Worm (Caenorhabditis elegans) whole organism, early embryonic: Measurements from ENCODE around the gene M02H5.8.

Experiments
- B0310.2 ChIP-seq: sonication (generic microtip); optimal IDR thresholded peaks from 2 replicates; lab custom pipeline; 2016; ENCODE audit warnings: mild to moderate bottlenecking, missing genetic modification characterization, missing compliant biosample characterization
- F13C5.2 ChIP-seq: sonication (generic microtip); optimal IDR thresholded peaks from 2 replicates; lab custom pipeline; 2017; ENCODE audit warnings: mild to moderate bottlenecking, missing genetic modification characterization, inconsistent platforms, missing compliant biosample characterization
- aly-1 ChIP-seq: sonication (generic microtip); optimal IDR thresholded peaks from 2 replicates; lab custom pipeline; 2016; ENCODE audit warnings: missing genetic modification characterization, missing compliant biosample characterization
- ama-1 ChIP-seq: fragments of 150-350 bp; optimal IDR thresholded peaks from 2 replicates; lab custom pipeline; 2014
- ceh-13 ChIP-seq: fragments of 200-800 bp; sonication (Bioruptor generic); optimal IDR thresholded peaks from 2 replicates; lab custom pipeline; 2018; ENCODE audit warnings: mild to moderate bottlenecking, missing genetic modification characterization, missing compliant biosample characterization
- ceh-36 ChIP-seq: sonication (generic microtip); optimal IDR thresholded peaks from 2 replicates; lab custom pipeline; 2016; ENCODE audit warnings: missing genetic modification characterization, inconsistent platforms, missing compliant biosample characterization
- ets-7 ChIP-seq: sonication (generic microtip); optimal IDR thresholded peaks from 2 replicates; lab custom pipeline; 2016; ENCODE audit warnings: missing genotype, missing genetic modification characterization, missing compliant biosample characterization
- flt-1 ChIP-seq: fragments of 200-800 bp; sonication (Bioruptor generic); IDR thresholded peaks from 2 replicates; pipeline ENCODE4 v1.3.6; 2022; ENCODE audit warnings: missing genetic modification characterization, missing compliant biosample characterization
- hmbx-1 ChIP-seq: sonication (generic microtip); optimal IDR thresholded peaks from 2 replicates; lab custom pipeline; 2016; ENCODE audit warnings: mild to moderate bottlenecking, missing genetic modification characterization, missing compliant biosample characterization
- hmg-4 ChIP-seq: fragments of 200-800 bp; sonication (Bioruptor generic); optimal IDR thresholded peaks from 2 replicates; lab custom pipeline; 2018; ENCODE audit warnings: mild to moderate bottlenecking, missing genetic modification characterization, missing compliant biosample characterization
- hnd-1 ChIP-seq: sonication (generic microtip); optimal IDR thresholded peaks from 2 replicates; lab custom pipeline; 2016; ENCODE audit warnings: missing genetic modification characterization, missing compliant biosample characterization
- pes-1 ChIP-seq: fragments of 200-800 bp; sonication (Bioruptor generic); IDR thresholded peaks from 2 replicates; pipeline ENCODE4 v1.3.6; 2022; ENCODE audit warnings: missing genetic modification reagents, missing genetic modification characterization, missing compliant biosample characterization
- scrt-1 ChIP-seq: fragments of 200-800 bp; sonication (Bioruptor generic); IDR thresholded peaks from 2 replicates; pipeline ENCODE4 v1.3.6; 2022; ENCODE audit warnings: missing genetic modification characterization, missing compliant biosample characterization
- sea-1 ChIP-seq: fragments of 200-800 bp; sonication (Bioruptor generic); conservative IDR thresholded peaks from 2 replicates; pipeline ENCODE4 v1.3.6; 2022; ENCODE audit warnings: missing genetic modification characterization, missing compliant biosample characterization
- tbx-11 ChIP-seq: fragments of 200-800 bp; sonication (Bioruptor generic); IDR thresholded peaks from 2 replicates; pipeline ENCODE4 v1.3.6; 2022; ENCODE audit warnings: missing genetic modification characterization, missing compliant biosample characterization
- tbx-37 ChIP-seq: fragments of 200-800 bp; sonication (Bioruptor generic); conservative IDR thresholded peaks from 2 replicates; pipeline ENCODE4 v1.3.6; 2022; ENCODE audit warnings: missing genetic modification reagents, missing genetic modification characterization, missing compliant biosample characterization
- tra-4 ChIP-seq: sonication (generic microtip); optimal IDR thresholded peaks from 2 replicates; lab custom pipeline; 2017; ENCODE audit warnings: missing genetic modification characterization, missing compliant biosample characterization

Gene M02H5.8

ce11 chrV:459464-459863 is 9.7 kb downstream of the M02H5.8 start, which contains the start of gene nhr-203:
TSS of gene nhr-203 (plus strand) at chrV:459795.
- TF ChIP-seq sea-1 (GFP tag; lab: Robert Waterston, UW) (no peak), hmbx-1 (tag; lab: Kevin White, UChicago) (no peak), B0310.2 (no peak), flt-1 (GFP tag; lab: Robert Waterston, UW) (no peak), pes-1 (GFP tag; lab: Robert Waterston, UW) (no peak), tra-4 (tag; lab: Kevin White, UChicago) (no peak), F13C5.2 (tag; lab: Kevin White, UChicago) (no peak), ets-7 (tag; lab: Kevin White, UChicago) (no peak)

ce11 chrV:462263-462662 is 12.5 kb downstream of the M02H5.8 start, which contains the start of gene nhr-202:
TSS of gene nhr-202 (plus strand) at chrV:462588.
- TF ChIP-seq B0310.2 = no peak
- no peak for TF ChIP-seq F13C5.2 (tag; lab: Kevin White, UChicago)
- no peak for TF ChIP-seq tra-4 (tag; lab: Kevin White, UChicago)
- no peak for TF ChIP-seq ets-7 (tag; lab: Kevin White, UChicago)
- TF ChIP-seq aly-1 (tag; lab: Kevin White, UChicago) = no peak
- TF ChIP-seq pes-1 (GFP tag; lab: Robert Waterston, UW) = no peak
- TF ChIP-seq hmbx-1 (tag; lab: Kevin White, UChicago) = no peak
- TF ChIP-seq ceh-13 (GFP tag; lab: Kevin White, UChicago) = no peak

DNA sequence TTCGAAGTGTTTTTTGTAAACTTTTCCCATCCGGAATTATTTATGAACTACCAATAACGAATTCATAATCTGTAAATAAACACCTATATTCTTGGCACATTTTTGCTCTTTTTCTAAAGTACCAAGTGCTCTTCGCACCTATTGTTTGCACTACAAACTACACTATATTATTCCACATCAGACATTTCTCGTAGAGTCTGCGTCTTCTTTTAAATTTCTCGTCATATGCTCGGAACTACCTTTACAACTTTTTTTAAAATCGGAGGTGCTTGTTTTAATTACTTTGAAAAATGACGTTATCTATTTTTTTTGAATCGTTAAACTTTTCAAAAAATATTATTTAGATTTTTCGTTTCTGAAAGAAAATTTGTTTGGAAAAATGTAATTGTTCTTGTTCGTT is 15.0 kb downstream of the M02H5.8 start, which contains the start of gene nhr-201:
nhr-201 (plus strand) TSS at position 29 of the 400 bp plus-strand sequence.
- TF ChIP-seq ceh-36 (tag; lab: Kevin White, UChicago) (no peak), tbx-37 (no peak), ets-7 (tag; lab: Kevin White, UChicago) (no peak), hnd-1 (tag; lab: Kevin White, UChicago) (no peak), pes-1 (GFP tag; lab: Robert Waterston, UW) (no peak), hmbx-1 (tag; lab: Kevin White, UChicago) (no peak), tra-4 (tag; lab: Kevin White, UChicago) (no peak), ceh-13 (GFP tag; lab: Kevin White, UChicago) (no peak), aly-1 (tag; lab: Kevin White, UChicago) (no peak), scrt-1 (GFP tag; lab: Robert Waterston, UW) (no peak), tbx-11 (no peak), ama-1 (no peak), sea-1 (GFP tag; lab: Robert Waterston, UW) (no peak), hmg-4 (GFP tag; lab: Kevin White, UChicago) (no peak), B0310.2 (no peak), flt-1 (GFP tag; lab: Robert Waterston, UW) (no peak)

- TF ChIP-seq ceh-36 (tag; lab: Kevin White, UChicago) = no peak
- TF ChIP-seq flt-1 (GFP tag; lab: Robert Waterston, UW) = no peak
- TF ChIP-seq F13C5.2 (tag; lab: Kevin White, UChicago) = no peak
- no peak for TF ChIP-seq sea-1 (GFP tag; lab: Robert Waterston, UW)
- TF ChIP-seq scrt-1 (GFP tag; lab: Robert Waterston, UW) = no peak
- no peak for TF ChIP-seq tbx-11
- no peak for TF ChIP-seq tra-4 (tag; lab: Kevin White, UChicago)
- no peak for TF ChIP-seq hmg-4 (GFP tag; lab: Kevin White, UChicago)
- no peak for TF ChIP-seq hmbx-1 (tag; lab: Kevin White, UChicago)
- TF ChIP-seq ama-1 = no peak
- no peak for TF ChIP-seq hnd-1 (tag; lab: Kevin White, UChicago)
Measured at ce11 chrV:465355-465754, 15.6 kb downstream of the M02H5.8 start.

- TF ChIP-seq scrt-1 (GFP tag; lab: Robert Waterston, UW) = no peak
- TF ChIP-seq ets-7 (tag; lab: Kevin White, UChicago) = no peak
- no peak for TF ChIP-seq flt-1 (GFP tag; lab: Robert Waterston, UW)
- TF ChIP-seq F13C5.2 (tag; lab: Kevin White, UChicago) = no peak
- TF ChIP-seq ceh-13 (GFP tag; lab: Kevin White, UChicago) = no peak
- TF ChIP-seq pes-1 (GFP tag; lab: Robert Waterston, UW) = no peak
- TF ChIP-seq ceh-36 (tag; lab: Kevin White, UChicago) = no peak
- no peak for TF ChIP-seq B0310.2
- no peak for TF ChIP-seq tra-4 (tag; lab: Kevin White, UChicago)
- no peak for TF ChIP-seq hnd-1 (tag; lab: Kevin White, UChicago)
- TF ChIP-seq tbx-11 = no peak
- TF ChIP-seq hmg-4 (GFP tag; lab: Kevin White, UChicago) = no peak
- no peak for TF ChIP-seq sea-1 (GFP tag; lab: Robert Waterston, UW)
- no peak for TF ChIP-seq aly-1 (tag; lab: Kevin White, UChicago)
- TF ChIP-seq tbx-37 = no peak
- no peak for TF ChIP-seq hmbx-1 (tag; lab: Kevin White, UChicago)
- TF ChIP-seq ama-1 = no peak
Measured at ce11 chrV:467507-467906, 17.7 kb downstream of the M02H5.8 start.

DNA sequence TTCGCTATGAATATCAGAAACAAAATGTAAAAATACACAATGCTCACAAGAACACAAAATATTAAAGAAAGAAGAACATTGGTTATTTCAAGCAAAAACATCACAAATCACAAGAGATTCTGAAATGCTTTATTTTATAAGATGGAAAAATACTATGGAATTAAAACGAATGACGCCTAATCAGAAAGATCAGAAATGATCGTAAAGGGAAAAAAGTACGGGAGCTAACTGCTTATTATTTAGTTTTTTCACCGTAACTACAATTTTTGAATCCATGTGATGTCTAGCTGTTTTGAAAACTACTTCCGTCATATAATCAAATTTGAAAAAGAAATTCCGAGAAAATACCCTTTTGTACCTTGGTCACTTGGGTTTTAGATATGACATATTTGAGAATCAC is 18.7 kb downstream of the M02H5.8 start, which contains the start of gene srbc-57:
srbc-57 (minus strand) TSS at position 101 of the 400 bp plus-strand sequence.
- TF ChIP-seq hmg-4 (GFP tag; lab: Kevin White, UChicago) = no peak

- no peak for TF ChIP-seq scrt-1 (GFP tag; lab: Robert Waterston, UW)
- TF ChIP-seq pes-1 (GFP tag; lab: Robert Waterston, UW) = no peak
- TF ChIP-seq hnd-1 (tag; lab: Kevin White, UChicago) = no peak
- TF ChIP-seq F13C5.2 (tag; lab: Kevin White, UChicago) = no peak
- TF ChIP-seq ceh-13 (GFP tag; lab: Kevin White, UChicago) = no peak
- TF ChIP-seq flt-1 (GFP tag; lab: Robert Waterston, UW) = no peak
- TF ChIP-seq hmbx-1 (tag; lab: Kevin White, UChicago) = no peak
- TF ChIP-seq ets-7 (tag; lab: Kevin White, UChicago) = no peak
- no peak for TF ChIP-seq tra-4 (tag; lab: Kevin White, UChicago)
- no peak for TF ChIP-seq tbx-37
- TF ChIP-seq ama-1 = no peak
- TF ChIP-seq hmg-4 (GFP tag; lab: Kevin White, UChicago) = no peak
- TF ChIP-seq aly-1 (tag; lab: Kevin White, UChicago) = no peak
- no peak for TF ChIP-seq B0310.2
- TF ChIP-seq tbx-11 = no peak
- TF ChIP-seq sea-1 (GFP tag; lab: Robert Waterston, UW) = no peak
- no peak for TF ChIP-seq ceh-36 (tag; lab: Kevin White, UChicago)
Measured at ce11 chrV:472589-472988, 22.8 kb downstream of the M02H5.8 start, which contains the start of gene srt-31. TSS of gene srt-31 (plus strand) at chrV:472889.
